Worm (Caenorhabditis elegans): ENCODE results near the gene sups-1.

DNA sequence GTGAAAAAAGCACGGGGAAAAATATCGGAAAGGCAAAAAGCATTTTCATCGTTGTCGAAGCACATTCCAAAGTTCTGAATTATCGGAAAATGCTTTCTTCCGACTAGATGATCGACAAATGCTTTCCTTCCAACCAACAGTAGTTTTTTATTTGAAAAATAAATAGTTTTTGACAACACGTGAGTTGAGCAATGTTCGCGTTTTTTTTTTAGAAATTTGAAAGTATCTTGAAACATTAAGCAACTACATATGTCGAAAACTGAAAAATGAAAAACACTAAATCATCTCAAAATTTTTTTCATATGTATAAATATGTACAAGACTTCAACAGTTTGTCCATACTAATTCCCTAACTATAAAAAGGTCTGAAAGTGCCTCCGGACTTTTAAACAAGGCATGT is 35.6 kb downstream of the sups-1 start, which contains the start of gene hsp-25:
- no peak for TF ChIP-seq ceh-79 (tag; optimal IDR thresholded peaks at IDR 0.05)
- TF ChIP-seq Y79H2A.3 (GFP tag; conservative IDR thresholded peaks at IDR 0.05), result no peak
- no peak for TF ChIP-seq sea-2 (GFP tag; IDR thresholded peaks at IDR 0.05)
- TF ChIP-seq cebp-1 (GFP tag; IDR thresholded peaks at IDR 0.05), result no peak
- no peak for TF ChIP-seq cebp-1 (tag; optimal IDR thresholded peaks at IDR 0.05)
- TF ChIP-seq unc-130 (GFP tag; optimal IDR thresholded peaks at IDR 0.05), result no peak
- TF ChIP-seq ztf-28 (GFP tag; IDR thresholded peaks at IDR 0.05), result no peak
- no peak for TF ChIP-seq pha-4 (tag; optimal IDR thresholded peaks at IDR 0.05)
- TF ChIP-seq efl-1 (GFP tag; optimal IDR thresholded peaks at IDR 0.05), result no peak
- TF ChIP-seq dpl-1 (GFP tag; optimal IDR thresholded peaks at IDR 0.05), result no peak
